Worm (Caenorhabditis elegans): ENCODE measurements around the gene fbxa-182.

The fbxa-182 gene

DNA sequence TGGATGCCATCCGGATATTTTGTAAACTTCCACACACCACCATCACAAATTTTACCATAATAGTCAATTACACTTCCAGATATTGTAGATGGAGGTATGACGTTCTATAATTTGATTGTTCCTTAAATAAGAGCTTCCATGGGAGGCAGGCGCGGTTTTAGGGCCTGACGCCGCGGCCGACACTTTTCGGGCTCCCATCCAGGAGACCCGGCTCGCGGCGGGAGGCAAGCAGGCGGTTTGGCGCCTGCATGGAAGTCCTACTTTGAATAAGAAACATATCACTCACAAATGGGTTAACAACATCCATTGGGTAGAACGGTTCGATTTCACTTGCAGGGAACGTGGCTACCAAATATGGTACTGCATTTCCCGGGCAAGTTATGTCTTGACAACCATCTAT lies 32.9 kb downstream of the fbxa-182 start:
- TF ChIP-seq unc-62 (GFP tag; optimal IDR thresholded peaks at IDR 0.05), result no peak

DNA sequence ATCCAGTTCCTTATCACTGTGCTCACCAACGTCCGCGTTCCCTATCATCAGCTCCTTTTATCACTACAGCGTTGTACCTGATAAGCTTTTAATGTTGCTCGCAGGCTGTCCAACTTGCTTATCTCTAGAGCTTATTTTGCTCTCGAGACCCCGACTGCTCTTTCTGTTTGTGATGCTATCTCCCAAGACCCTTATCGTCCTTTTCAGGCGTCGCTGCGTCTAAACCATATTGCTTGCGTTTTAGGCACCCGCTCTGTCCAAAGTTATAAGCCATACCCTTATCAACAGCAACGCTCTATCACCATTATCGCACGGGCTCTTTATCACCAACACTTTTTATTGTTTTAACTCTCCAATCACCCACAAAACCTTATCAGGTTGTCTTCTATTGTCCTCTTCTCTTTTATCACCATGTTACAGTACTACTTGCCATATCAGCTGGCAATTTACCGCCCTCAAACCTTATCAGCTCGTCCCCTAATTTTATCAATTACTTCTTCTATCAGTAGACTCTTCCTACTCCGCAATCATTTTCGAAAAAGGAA lies 34.0 kb downstream of the fbxa-182 start:
- no peak for TF ChIP-seq unc-62 (GFP tag; optimal IDR thresholded peaks at IDR 0.05)

DNA sequence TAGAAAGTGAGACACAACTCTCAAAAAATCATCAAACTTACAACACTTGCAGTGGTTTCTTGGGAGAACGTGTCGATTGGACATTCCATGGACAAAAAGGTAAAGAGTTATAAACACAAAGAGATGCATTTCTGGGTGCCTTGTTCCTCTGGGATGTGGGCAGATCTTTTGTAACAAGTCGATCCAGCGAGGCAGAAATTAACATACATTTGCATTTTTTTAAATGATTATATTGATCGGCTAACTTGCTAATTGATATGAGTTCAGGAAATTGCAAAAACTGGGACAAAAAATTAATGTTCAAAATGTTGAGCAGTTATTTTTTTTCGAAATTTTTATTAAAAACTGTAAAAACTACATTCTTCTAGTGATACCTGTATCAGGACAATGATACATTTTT lies 34.8 kb downstream of the fbxa-182 start, which contains the start of gene F16G10.6:
TSS of gene F16G10.6 (minus strand) at position 101 of the 400 bp plus-strand sequence.
- TF ChIP-seq unc-62 (GFP tag; optimal IDR thresholded peaks at IDR 0.05), result no peak

DNA sequence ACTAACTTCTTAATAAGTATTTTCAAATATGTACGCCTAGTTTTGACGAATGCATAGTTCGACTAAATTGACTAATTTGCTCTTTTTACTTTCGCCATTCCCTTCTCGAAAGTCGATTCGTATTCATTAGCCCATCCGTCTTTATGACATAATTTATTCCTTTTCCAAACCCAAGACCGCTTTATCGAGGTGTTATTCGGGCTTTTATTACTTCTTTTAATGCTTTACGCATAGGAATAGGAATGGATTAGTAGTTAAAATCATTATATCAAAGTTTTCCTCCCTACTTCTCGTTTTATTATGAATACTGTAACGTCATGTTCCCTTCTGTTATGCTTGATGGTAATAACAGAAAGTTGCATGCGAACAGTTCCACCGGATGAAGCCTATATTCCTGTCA lies 37.6 kb downstream of the fbxa-182 start, which contains the start of gene F16G10.2:
TSS of gene F16G10.2 (plus strand) at position 301 of the 400 bp plus-strand sequence.
- no peak for TF ChIP-seq unc-62 (GFP tag; optimal IDR thresholded peaks at IDR 0.05)

DNA sequence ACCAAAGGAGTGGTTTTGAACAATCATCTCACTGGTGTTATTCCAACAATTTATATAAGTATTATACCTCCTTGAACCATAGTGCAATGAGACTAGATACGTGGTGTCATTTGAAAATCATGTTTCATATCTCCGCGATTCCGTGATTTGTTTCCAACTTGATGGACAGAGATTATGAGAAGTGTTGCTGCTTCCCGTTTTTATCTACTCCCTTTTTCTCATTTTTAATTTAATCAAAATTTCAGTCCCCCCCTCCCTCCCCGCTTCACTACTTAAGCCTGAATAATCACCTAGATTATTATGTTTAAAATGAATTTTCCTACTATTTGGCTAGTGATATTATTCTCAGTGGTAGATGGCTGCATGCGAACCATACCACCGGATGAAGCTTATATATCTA lies 40.5 kb downstream of the fbxa-182 start, which contains the start of gene F16G10.3:
TSS of gene F16G10.3 (plus strand) at position 301 of the 400 bp plus-strand sequence.
- no peak for TF ChIP-seq unc-62 (GFP tag; optimal IDR thresholded peaks at IDR 0.05)

DNA sequence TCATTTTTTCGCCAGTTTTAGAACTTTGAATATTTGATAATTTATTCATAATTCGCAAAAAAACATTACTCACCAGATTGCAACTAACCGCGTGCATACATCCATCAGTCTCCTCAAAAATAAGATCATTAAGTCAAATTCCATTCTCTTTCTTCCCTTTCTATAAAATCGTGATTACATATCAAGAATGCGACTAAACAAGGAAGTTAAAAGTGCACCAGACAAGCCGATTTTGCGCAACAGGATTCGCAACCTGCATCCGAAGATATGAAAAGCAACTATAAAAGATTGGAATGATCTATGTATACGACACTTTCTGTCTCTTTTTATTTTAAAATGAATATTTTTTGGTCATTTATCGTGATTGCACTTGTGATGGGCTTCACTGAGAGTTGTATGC lies 43.6 kb downstream of the fbxa-182 start, which contains the start of gene hpo-25:
TSS of gene hpo-25 (plus strand) at position 301 of the 400 bp plus-strand sequence.
- TF ChIP-seq unc-62 (GFP tag; optimal IDR thresholded peaks at IDR 0.05), result no peak

DNA sequence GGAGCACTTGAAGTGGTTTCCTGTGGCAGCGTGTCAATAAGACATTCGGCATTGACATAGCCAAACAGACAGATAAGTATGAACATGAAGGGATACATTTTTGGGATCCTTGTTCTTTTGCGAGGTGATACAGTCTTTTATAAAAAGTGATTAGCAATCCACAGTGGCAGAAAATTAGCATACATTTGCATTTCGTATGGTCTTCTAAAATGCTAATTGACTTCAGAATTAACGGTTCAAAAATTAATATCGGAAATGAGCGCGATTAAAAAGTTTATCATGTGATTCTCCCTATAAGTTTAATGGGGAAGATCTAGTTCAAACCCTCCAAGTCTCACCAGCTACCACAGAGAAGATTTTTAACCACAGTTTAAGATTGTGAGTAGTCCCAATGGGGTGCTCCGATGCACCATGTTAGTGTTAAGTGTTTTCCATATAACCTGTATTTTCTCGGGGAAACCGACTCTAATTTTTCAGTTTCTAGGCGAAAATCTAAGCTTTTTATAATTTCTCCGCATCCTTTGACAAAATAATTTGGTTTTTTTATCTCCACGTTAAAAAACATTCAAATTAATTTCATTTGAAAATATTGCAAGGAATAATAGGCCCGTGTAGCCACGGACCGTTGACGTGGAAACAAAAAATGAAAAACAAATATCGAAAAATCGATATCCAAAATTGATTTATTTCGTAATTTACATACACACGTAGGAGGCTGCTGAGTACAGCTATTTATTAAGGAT lies 45.8 kb downstream of the fbxa-182 start, which contains the start of the genes F43C11.12 and F16G10.5:
TSS of gene F43C11.12 (minus strand) at position 101 of the 743 bp plus-strand sequence.
TSS of gene F16G10.5 (plus strand) at position 693 of the 743 bp plus-strand sequence.
- no peak for TF ChIP-seq unc-62 (GFP tag; optimal IDR thresholded peaks at IDR 0.05)

DNA sequence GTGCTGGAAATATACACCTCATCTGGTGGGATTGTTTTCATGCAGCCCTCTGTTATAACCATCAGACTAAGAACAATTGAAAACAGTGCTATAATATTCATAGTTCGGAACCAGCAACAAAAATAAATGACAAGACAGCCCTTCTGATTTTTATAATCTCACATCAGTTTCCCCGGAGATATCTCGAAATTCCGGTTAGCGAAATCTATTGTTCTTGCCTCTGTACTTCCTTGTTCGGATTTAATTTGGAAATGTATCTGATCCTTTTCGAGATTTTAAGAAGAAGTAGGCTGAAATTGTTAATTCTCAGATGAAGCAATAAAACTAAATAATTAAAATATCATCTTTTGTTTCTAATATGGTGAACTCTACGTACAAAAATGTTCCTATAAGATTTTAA lies 48.9 kb downstream of the fbxa-182 start, which contains the start of gene F43C11.11:
TSS of gene F43C11.11 (minus strand) at position 101 of the 400 bp plus-strand sequence.
- TF ChIP-seq unc-62 (GFP tag; optimal IDR thresholded peaks at IDR 0.05), result no peak

DNA sequence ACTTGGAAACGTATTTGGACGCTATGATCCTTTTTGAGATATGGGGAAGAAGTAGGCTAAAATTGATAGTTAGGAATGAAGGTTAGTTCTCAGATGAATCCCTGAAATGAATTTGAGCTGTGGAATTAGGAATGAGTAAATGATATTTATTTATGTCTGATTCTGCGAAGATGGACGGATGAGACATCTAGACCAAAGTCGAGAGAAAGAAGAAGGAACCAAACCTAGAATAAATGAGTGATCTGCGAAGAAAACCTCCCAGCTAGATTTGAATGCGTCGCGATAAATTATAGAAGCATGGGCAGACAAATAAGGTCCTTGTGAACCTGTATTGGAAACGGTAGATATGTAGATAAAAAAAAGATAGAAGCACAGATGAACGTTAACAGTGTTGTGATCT lies 52.6 kb downstream of the fbxa-182 start, which contains the start of gene F43C11.16:
TSS of gene F43C11.16 (minus strand) at position 101 of the 400 bp plus-strand sequence.
- no peak for TF ChIP-seq unc-62 (GFP tag; optimal IDR thresholded peaks at IDR 0.05)
